Fruit fly (Drosophila melanogaster) whole organism, adult: Measurements from ENCODE around the gene GatC.

ENCODE experiments used
- CG12768 ChIP-seq: fragments of 200-800 bp; sonication (Bioruptor generic); optimal IDR thresholded peaks from 2 replicates; lab custom pipeline; 2017; ENCODE audit warnings: missing biosample characterization, missing genetic modification characterization, mild to moderate bottlenecking, moderate library complexity, missing genetic modification reagents
- CG14711 ChIP-seq: fragments of 200-800 bp; sonication (Bioruptor generic); optimal IDR thresholded peaks from 2 replicates; lab custom pipeline; 2018; ENCODE audit warnings: missing biosample characterization, mild to moderate bottlenecking, missing genetic modification characterization, moderate library complexity
- CG1620 ChIP-seq: fragments of 200-800 bp; sonication (Bioruptor generic); optimal IDR thresholded peaks from 2 replicates; lab custom pipeline; 2016; ENCODE audit warnings: missing biosample characterization, missing genetic modification characterization
- CG33017 ChIP-seq: fragments of 200-800 bp; sonication (Bioruptor generic); optimal IDR thresholded peaks from 2 replicates; lab custom pipeline; 2018; ENCODE audit warnings: missing biosample characterization, mild to moderate bottlenecking, missing genetic modification characterization, moderate library complexity
- CG7045 ChIP-seq: fragments of 200-800 bp; sonication (Bioruptor generic); optimal IDR thresholded peaks from 2 replicates; lab custom pipeline; 2017; ENCODE audit warnings: missing biosample characterization, mild to moderate bottlenecking, missing genetic modification characterization
- Crg-1 ChIP-seq: fragments of 200-800 bp; sonication (Bioruptor generic); optimal IDR thresholded peaks from 2 replicates; lab custom pipeline; 2016; ENCODE audit warnings: missing biosample characterization, missing genetic modification characterization
- cic ChIP-seq: fragments of 200-800 bp; sonication (Bioruptor generic); optimal IDR thresholded peaks from 2 replicates; lab custom pipeline; 2017; ENCODE audit warnings: missing biosample characterization, mild to moderate bottlenecking, missing genetic modification characterization, moderate library complexity
- cnc ChIP-seq, 2 experiments: fragments of >200 bp; optimal IDR thresholded peaks; 2 replicates each; lab custom pipeline; 2017
- kay ChIP-seq: fragments of 200-800 bp; sonication (Bioruptor generic); peaks from one replicate; lab custom pipeline; 2016; ENCODE audit warnings: missing biosample characterization, missing genetic modification characterization, borderline replicate concordance
- tj ChIP-seq: fragments of 200-800 bp; sonication (Bioruptor generic); optimal IDR thresholded peaks from 3 replicates; lab custom pipeline; 2017; ENCODE audit warnings: missing biosample characterization, mild to moderate bottlenecking, missing genetic modification characterization, moderate library complexity
- toe ChIP-seq: fragments of 200-800 bp; sonication (Bioruptor generic); optimal IDR thresholded peaks from 2 replicates; lab custom pipeline; 2016; ENCODE audit warnings: missing biosample characterization, missing genetic modification characterization

dm6 chr2L:13804561-13805067, 28.3 kb downstream of the GatC start:
- TF ChIP-seq kay = no peak
- no peak for TF ChIP-seq Crg-1 (GFP tag; lab: Kevin White, UChicago)
- TF ChIP-seq CG7045 (GFP tag; lab: Kevin White, UChicago) = no peak
- TF ChIP-seq CG14711 (tag; lab: Kevin White, UChicago) = no peak
- no peak for TF ChIP-seq toe
- TF ChIP-seq CG12768 (GFP tag; lab: Kevin White, UChicago) = no peak
- TF ChIP-seq CG1620 (GFP tag; lab: Kevin White, UChicago) = no peak
- no peak for TF ChIP-seq CG33017 (tag; lab: Kevin White, UChicago)
- TF ChIP-seq tj (GFP tag; lab: Kevin White, UChicago) = no peak
- TF ChIP-seq cnc (optimal IDR thresholded peaks at IDR 0.05; lab: Kevin White, UChicago) = no peak
- peak; percentile 3 for TF ChIP-seq cic
